Worm (Caenorhabditis elegans) whole organism, L1 larva: ENCODE data around the gene skr-21.

Source experiments
- Y116A8C.19 ChIP-seq: sonication (generic microtip); optimal IDR thresholded peaks from 2 replicates; lab custom pipeline; 2016; ENCODE audit warnings: missing compliant biosample characterization, missing genetic modification characterization, borderline replicate concordance
- aly-2 ChIP-seq: fragments of 150-350 bp; optimal IDR thresholded peaks from 2 replicates; lab custom pipeline; 2014; ENCODE audit warnings: missing biosample characterization, missing genetic modification characterization
- ama-1 ChIP-seq: fragments of 150-350 bp; optimal IDR thresholded peaks from 2 replicates; lab custom pipeline; 2014
- ceh-82 ChIP-seq, 3 experiments: fragments of 150-350 bp in 1 of 3; sonication (generic microtip) in 2 of 3; optimal IDR thresholded peaks; 2 replicates each; lab custom pipeline; 2014 to 2017; ENCODE audit warnings: missing biosample characterization in 3 of 3, missing genetic modification characterization in 3 of 3
- fos-1 ChIP-seq: fragments of 150-350 bp; optimal IDR thresholded peaks from 2 replicates; lab custom pipeline; 2014; ENCODE audit warnings: missing biosample characterization, missing genetic modification characterization
- lin-35 ChIP-seq, 2 experiments: fragments of 150-350 bp; optimal IDR thresholded peaks; 2 replicates each; lab custom pipeline; 2014; ENCODE audit warnings: missing biosample characterization in 2 of 2, missing genetic modification characterization in 2 of 2, missing genetic modification reagents in 2 of 2
- lin-39 ChIP-seq: fragments of 150-350 bp; optimal IDR thresholded peaks from 2 replicates; lab custom pipeline; 2014; ENCODE audit warnings: missing biosample characterization, missing genetic modification reagents, missing genetic modification characterization
- lsy-2 ChIP-seq, 2 experiments: fragments of 150-350 bp; optimal IDR thresholded peaks; 2 replicates each; lab custom pipeline; 2014; ENCODE audit warnings: missing biosample characterization in 2 of 2, missing genetic modification characterization in 2 of 2
- nhr-71 ChIP-seq: sonication (generic microtip); optimal IDR thresholded peaks from 2 replicates; lab custom pipeline; 2016; ENCODE audit warnings: mild to moderate bottlenecking, missing genetic modification characterization, moderate library complexity, missing compliant biosample characterization
- zag-1 ChIP-seq: fragments of 150-350 bp; optimal IDR thresholded peaks from 2 replicates; lab custom pipeline; 2014; ENCODE audit warnings: missing biosample characterization, missing genetic modification characterization

ce11 chrX:13206911-13207310, 19.6 kb downstream of the skr-21 start:
- TF ChIP-seq fos-1 (tag; lab: Kevin White, UChicago) (no peak), lsy-2 (tag; optimal IDR thresholded peaks at IDR 0.05; lab: Kevin White, UChicago) (no peak), ceh-82 (tag; optimal IDR thresholded peaks at IDR 0.05; lab: Kevin White, UChicago) (peak in 1 of 3 experiments; percentile 6), lin-39 (tag; lab: Kevin White, UChicago) (no peak), Y116A8C.19 (tag; lab: Kevin White, UChicago) (no peak), nhr-71 (tag; lab: Kevin White, UChicago) (no peak), ama-1 (lab: Kevin White, UChicago) (no peak), lin-35 (GFP tag; optimal IDR thresholded peaks at IDR 0.05; lab: Kevin White, UChicago) (no peak), zag-1 (tag; lab: Kevin White, UChicago) (no peak), aly-2 (tag; lab: Kevin White, UChicago) (no peak)
